Worm (Caenorhabditis elegans) whole organism, early embryonic: ENCODE data around the gene W04E12.4.

ENCODE experiments used
- B0310.2 ChIP-seq: sonication (generic microtip); optimal IDR thresholded peaks from 2 replicates; lab custom pipeline; 2016; ENCODE audit warnings: mild to moderate bottlenecking, missing genetic modification characterization, missing compliant biosample characterization
- F13C5.2 ChIP-seq: sonication (generic microtip); optimal IDR thresholded peaks from 2 replicates; lab custom pipeline; 2017; ENCODE audit warnings: mild to moderate bottlenecking, missing genetic modification characterization, inconsistent platforms, missing compliant biosample characterization
- aly-1 ChIP-seq: sonication (generic microtip); optimal IDR thresholded peaks from 2 replicates; lab custom pipeline; 2016; ENCODE audit warnings: missing genetic modification characterization, missing compliant biosample characterization
- ama-1 ChIP-seq: fragments of 150-350 bp; optimal IDR thresholded peaks from 2 replicates; lab custom pipeline; 2014
- ceh-13 ChIP-seq: fragments of 200-800 bp; sonication (Bioruptor generic); optimal IDR thresholded peaks from 2 replicates; lab custom pipeline; 2018; ENCODE audit warnings: mild to moderate bottlenecking, missing genetic modification characterization, missing compliant biosample characterization
- ceh-36 ChIP-seq: sonication (generic microtip); optimal IDR thresholded peaks from 2 replicates; lab custom pipeline; 2016; ENCODE audit warnings: missing genetic modification characterization, inconsistent platforms, missing compliant biosample characterization
- ets-7 ChIP-seq: sonication (generic microtip); optimal IDR thresholded peaks from 2 replicates; lab custom pipeline; 2016; ENCODE audit warnings: missing genotype, missing genetic modification characterization, missing compliant biosample characterization
- flt-1 ChIP-seq: fragments of 200-800 bp; sonication (Bioruptor generic); IDR thresholded peaks from 2 replicates; pipeline ENCODE4 v1.3.6; 2022; ENCODE audit warnings: missing genetic modification characterization, missing compliant biosample characterization
- hmbx-1 ChIP-seq: sonication (generic microtip); optimal IDR thresholded peaks from 2 replicates; lab custom pipeline; 2016; ENCODE audit warnings: mild to moderate bottlenecking, missing genetic modification characterization, missing compliant biosample characterization
- hmg-4 ChIP-seq: fragments of 200-800 bp; sonication (Bioruptor generic); optimal IDR thresholded peaks from 2 replicates; lab custom pipeline; 2018; ENCODE audit warnings: mild to moderate bottlenecking, missing genetic modification characterization, missing compliant biosample characterization
- hnd-1 ChIP-seq: sonication (generic microtip); optimal IDR thresholded peaks from 2 replicates; lab custom pipeline; 2016; ENCODE audit warnings: missing genetic modification characterization, missing compliant biosample characterization
- pes-1 ChIP-seq: fragments of 200-800 bp; sonication (Bioruptor generic); IDR thresholded peaks from 2 replicates; pipeline ENCODE4 v1.3.6; 2022; ENCODE audit warnings: missing genetic modification reagents, missing genetic modification characterization, missing compliant biosample characterization
- scrt-1 ChIP-seq: fragments of 200-800 bp; sonication (Bioruptor generic); IDR thresholded peaks from 2 replicates; pipeline ENCODE4 v1.3.6; 2022; ENCODE audit warnings: missing genetic modification characterization, missing compliant biosample characterization
- sea-1 ChIP-seq: fragments of 200-800 bp; sonication (Bioruptor generic); conservative IDR thresholded peaks from 2 replicates; pipeline ENCODE4 v1.3.6; 2022; ENCODE audit warnings: missing genetic modification characterization, missing compliant biosample characterization
- tbx-11 ChIP-seq: fragments of 200-800 bp; sonication (Bioruptor generic); IDR thresholded peaks from 2 replicates; pipeline ENCODE4 v1.3.6; 2022; ENCODE audit warnings: missing genetic modification characterization, missing compliant biosample characterization
- tbx-37 ChIP-seq: fragments of 200-800 bp; sonication (Bioruptor generic); conservative IDR thresholded peaks from 2 replicates; pipeline ENCODE4 v1.3.6; 2022; ENCODE audit warnings: missing genetic modification reagents, missing genetic modification characterization, missing compliant biosample characterization
- tra-4 ChIP-seq: sonication (generic microtip); optimal IDR thresholded peaks from 2 replicates; lab custom pipeline; 2017; ENCODE audit warnings: missing genetic modification characterization, missing compliant biosample characterization

W04E12.4 gene

DNA sequence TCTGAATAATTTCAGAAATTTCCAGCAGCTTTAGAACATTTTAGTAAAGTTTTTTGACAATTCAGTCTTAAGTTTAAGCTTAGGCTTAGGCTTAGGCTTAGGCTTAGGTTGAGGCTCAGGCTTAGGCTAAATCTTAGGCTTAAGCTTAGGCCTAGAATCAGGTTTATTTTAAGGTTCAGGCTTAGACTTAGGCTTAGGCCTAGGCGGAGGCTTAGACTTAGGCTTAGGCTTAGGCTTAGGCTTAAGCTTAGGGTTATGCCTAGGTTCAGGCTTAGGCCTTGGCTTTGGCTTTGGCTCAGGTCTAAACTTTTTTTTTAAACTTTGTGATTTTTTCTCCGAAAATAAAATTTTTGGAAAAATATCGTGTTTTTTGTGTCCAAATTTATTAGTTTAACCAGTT, 24.7 kb upstream of the W04E12.4 start:
- TF ChIP-seq ceh-36 (tag; lab: Kevin White, UChicago): peak; percentile 53
- no peak for TF ChIP-seq hnd-1 (tag; lab: Kevin White, UChicago)

ce11 chrV:19719253-19719652, 24.2 kb upstream of the W04E12.4 start, which contains the start of gene Y116F11A.6:
Gene Y116F11A.6 (plus strand): TSS chrV:19719553.
- TF ChIP-seq pes-1 (GFP tag; lab: Robert Waterston, UW): no peak
- peak; percentile 69 for TF ChIP-seq ets-7 (tag; lab: Kevin White, UChicago)

DNA sequence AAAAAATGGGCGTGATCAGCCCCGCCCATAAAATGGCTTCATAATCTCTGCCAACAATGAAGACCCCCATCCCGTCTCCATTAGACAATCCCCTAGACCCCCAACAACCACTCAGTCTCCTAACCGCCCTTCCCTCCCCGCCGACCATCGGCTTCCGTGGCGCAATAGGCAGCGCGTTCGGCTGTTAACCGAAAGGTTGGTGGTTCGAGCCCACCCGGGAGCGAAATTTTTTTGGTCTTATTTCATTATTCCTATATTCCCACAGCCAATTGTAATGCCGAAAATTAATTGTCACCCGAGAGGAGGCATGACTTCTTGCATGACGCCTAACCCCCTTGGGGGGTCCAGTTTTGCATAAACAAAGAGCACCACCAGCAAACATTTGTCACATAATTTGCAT, 20.5 kb upstream of the W04E12.4 start:
- no peak for TF ChIP-seq ama-1 (lab: Kevin White, UChicago)
- peak; percentile 80 for TF ChIP-seq tbx-37
- TF ChIP-seq B0310.2 (tag; lab: Kevin White, UChicago): peak; percentile 9
- peak; percentile 58 for TF ChIP-seq ceh-36 (tag; lab: Kevin White, UChicago)
- TF ChIP-seq hnd-1 (tag; lab: Kevin White, UChicago): peak; percentile 52
- TF ChIP-seq ets-7 (tag; lab: Kevin White, UChicago): no peak
- TF ChIP-seq hmbx-1 (tag; lab: Kevin White, UChicago): peak; percentile 37
- peak; percentile 65 for TF ChIP-seq aly-1
- peak; percentile 64 for TF ChIP-seq hmg-4
- peak; percentile 84 for TF ChIP-seq sea-1 (GFP tag; lab: Robert Waterston, UW)
- peak; percentile 46 for TF ChIP-seq ceh-13 (GFP tag; lab: Kevin White, UChicago)
- peak; percentile 76 for TF ChIP-seq tbx-11
- TF ChIP-seq tra-4 (tag; lab: Kevin White, UChicago): peak; percentile 39
- peak; percentile 83 for TF ChIP-seq scrt-1 (GFP tag; lab: Robert Waterston, UW)
- TF ChIP-seq pes-1 (GFP tag; lab: Robert Waterston, UW): peak; percentile 89
- TF ChIP-seq flt-1 (GFP tag; lab: Robert Waterston, UW): peak; percentile 85
- TF ChIP-seq F13C5.2: peak; percentile 78

ce11 chrV:19724589-19724988, 18.8 kb upstream of the W04E12.4 start:
- TF ChIP-seq tbx-37: no peak
- TF ChIP-seq flt-1 (GFP tag; lab: Robert Waterston, UW): no peak
- no peak for TF ChIP-seq pes-1 (GFP tag; lab: Robert Waterston, UW)
- TF ChIP-seq hmbx-1 (tag; lab: Kevin White, UChicago): no peak
- no peak for TF ChIP-seq hmg-4
- TF ChIP-seq ceh-13 (GFP tag; lab: Kevin White, UChicago): no peak
- TF ChIP-seq F13C5.2: no peak
- no peak for TF ChIP-seq hnd-1 (tag; lab: Kevin White, UChicago)
- TF ChIP-seq tbx-11: no peak
- no peak for TF ChIP-seq aly-1
- TF ChIP-seq ceh-36 (tag; lab: Kevin White, UChicago): no peak
- TF ChIP-seq B0310.2 (tag; lab: Kevin White, UChicago): no peak
- no peak for TF ChIP-seq tra-4 (tag; lab: Kevin White, UChicago)

ce11 chrV:19727990-19728389, 15.4 kb upstream of the W04E12.4 start:
- TF ChIP-seq hmg-4 (no peak), pes-1 (GFP tag; lab: Robert Waterston, UW) (no peak), tra-4 (tag; lab: Kevin White, UChicago) (no peak)

- TF ChIP-seq scrt-1 (GFP tag; lab: Robert Waterston, UW) (no peak), hnd-1 (tag; lab: Kevin White, UChicago) (no peak), tra-4 (tag; lab: Kevin White, UChicago) (no peak), pes-1 (GFP tag; lab: Robert Waterston, UW) (no peak), sea-1 (GFP tag; lab: Robert Waterston, UW) (no peak), F13C5.2 (no peak), aly-1 (no peak)
These were observed 14.7 kb upstream of the W04E12.4 start, which contains the start of gene Y116F11A.3 for ce11 chrV:19728731-19729130. Gene Y116F11A.3 (plus strand): TSS chrV:19729031.

DNA sequence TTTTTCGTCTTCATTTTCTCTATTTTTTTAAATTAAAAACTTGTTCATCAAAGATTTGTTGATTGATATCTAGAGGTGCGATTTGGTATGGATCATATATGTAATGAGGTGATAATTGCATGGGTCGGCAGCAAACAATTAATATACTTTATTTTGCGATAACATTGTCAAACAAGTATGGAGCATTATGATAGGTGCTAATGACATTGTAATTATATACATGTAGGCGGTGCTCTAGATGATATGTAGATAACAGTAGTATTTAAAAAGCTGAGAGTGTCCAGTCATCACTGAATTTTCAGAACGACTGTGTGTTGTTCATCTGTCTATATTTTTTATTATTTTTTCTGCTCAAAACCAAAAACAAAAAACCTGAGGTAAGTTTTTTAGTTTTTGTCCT, 13.1 kb upstream of the W04E12.4 start, which contains the start of gene Y116F11A.1:
Gene Y116F11A.1 (plus strand): TSS at position 301 of the 400 bp plus-strand sequence.
- no peak for TF ChIP-seq tra-4 (tag; lab: Kevin White, UChicago)
- TF ChIP-seq scrt-1 (GFP tag; lab: Robert Waterston, UW): no peak
- no peak for TF ChIP-seq hmg-4
- TF ChIP-seq pes-1 (GFP tag; lab: Robert Waterston, UW): no peak
- TF ChIP-seq ceh-36 (tag; lab: Kevin White, UChicago): no peak
- TF ChIP-seq F13C5.2: no peak
- no peak for TF ChIP-seq sea-1 (GFP tag; lab: Robert Waterston, UW)
- no peak for TF ChIP-seq ets-7 (tag; lab: Kevin White, UChicago)
- no peak for TF ChIP-seq ama-1 (lab: Kevin White, UChicago)
- no peak for TF ChIP-seq tbx-37

- TF ChIP-seq ceh-13 (GFP tag; lab: Kevin White, UChicago) (no peak), pes-1 (GFP tag; lab: Robert Waterston, UW) (peak; percentile 54; the same call in 1 of the 2 replicates)
These were observed 9.7 kb upstream of the W04E12.4 start for ce11 chrV:19733728-19734127.

DNA sequence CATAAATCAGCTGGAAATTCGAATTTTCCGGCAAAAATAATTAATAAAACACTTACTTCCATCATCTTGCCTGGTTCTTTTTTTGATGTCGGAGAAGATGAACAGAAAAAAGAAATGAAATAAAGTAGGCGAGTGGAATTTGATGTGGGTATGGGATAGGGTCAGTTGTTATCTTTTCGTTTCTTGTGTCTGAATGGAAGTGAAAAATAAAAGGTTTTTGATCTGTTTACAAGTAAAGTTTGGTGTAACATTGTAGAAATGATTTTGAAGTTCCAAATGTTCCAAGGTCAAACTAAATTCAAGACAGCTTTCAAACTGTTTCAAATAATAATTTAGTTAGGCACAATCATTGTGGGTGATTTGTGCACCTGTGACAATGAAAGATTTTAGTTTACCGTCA, 5.9 kb upstream of the W04E12.4 start, which contains the start of gene W04E12.7:
Gene W04E12.7 (minus strand): TSS at position 101 of the 400 bp plus-strand sequence.
- TF ChIP-seq tbx-11: no peak
- no peak for TF ChIP-seq ceh-13 (GFP tag; lab: Kevin White, UChicago)
- no peak for TF ChIP-seq sea-1 (GFP tag; lab: Robert Waterston, UW)
- no peak for TF ChIP-seq B0310.2 (tag; lab: Kevin White, UChicago)
- no peak for TF ChIP-seq hmbx-1 (tag; lab: Kevin White, UChicago)
